Worm (Caenorhabditis elegans) whole organism, L4/young adult: ENCODE results near the gene spl-1.
A peak's percentile ranks its signal among the peaks of the same experiment; 100 is the strongest.

Experiments used
- W03F9.2 ChIP-seq: fragments of 150-350 bp; optimal IDR thresholded peaks from 2 replicates; lab custom pipeline; 2014; ENCODE audit warnings: missing biosample characterization, missing genetic modification characterization
- dao-5 ChIP-seq: sonication (generic microtip); optimal IDR thresholded peaks from 2 replicates; lab custom pipeline; 2016; ENCODE audit warnings: missing genotype, missing genetic modification characterization, moderate library complexity, missing compliant biosample characterization
- him-1 ChIP-seq: sonication (generic microtip); optimal IDR thresholded peaks from 2 replicates; lab custom pipeline; 2016; ENCODE audit warnings: missing genotype, missing genetic modification reagents, missing genetic modification characterization, missing compliant biosample characterization

The spl-1 gene

DNA sequence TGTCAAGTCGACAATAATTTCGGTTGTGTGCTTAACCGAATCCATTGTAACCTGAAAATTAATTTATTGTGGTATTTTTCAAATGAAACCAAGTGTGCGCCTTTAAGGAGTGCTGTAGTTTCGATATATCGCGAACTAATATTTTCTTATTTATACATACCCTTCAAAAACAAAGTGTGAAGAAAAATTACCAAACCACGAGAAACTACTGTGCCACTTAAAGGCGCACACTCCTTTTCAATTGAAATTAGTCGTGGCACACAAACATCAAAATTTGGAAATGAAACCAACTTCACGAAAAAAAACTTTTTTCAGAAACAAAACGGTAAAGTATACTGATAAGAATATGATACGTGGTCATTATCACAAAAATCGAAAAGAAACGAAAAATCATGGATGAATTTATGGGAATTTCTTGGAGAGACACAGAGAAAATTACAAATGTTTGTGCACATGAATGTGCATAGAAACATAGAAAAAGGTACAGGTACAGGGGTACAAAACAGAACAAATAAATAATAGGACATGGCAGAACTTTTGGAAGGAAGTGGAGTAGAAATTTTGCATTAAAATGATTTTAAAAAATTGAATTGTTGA is at the start of gene spl-1:
Gene spl-1, minus strand, starts transcription at position 51 of the 597 bp plus-strand sequence.
- TF ChIP-seq him-1 (no peak), W03F9.2 (tag; lab: Kevin White, UChicago) (no peak), dao-5 (tag; lab: Kevin White, UChicago) (no peak)

DNA sequence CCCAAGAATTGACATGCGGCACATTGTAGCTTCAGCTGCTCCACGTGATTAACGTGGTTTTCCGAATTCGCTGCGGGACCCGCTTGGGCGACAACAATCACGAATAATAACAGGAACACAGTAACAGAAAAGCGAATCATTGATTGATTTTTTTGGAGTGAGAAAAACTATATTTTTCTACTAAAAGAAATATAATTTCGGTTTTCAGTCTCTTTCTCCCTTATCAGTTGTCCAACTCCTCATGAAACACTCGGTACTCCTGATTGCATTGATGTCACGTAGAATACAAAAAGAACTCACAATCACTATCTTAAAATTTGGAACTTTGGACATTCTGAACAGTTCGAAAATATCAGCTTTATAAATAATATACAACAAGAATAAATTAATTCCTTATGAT is 45.9 kb upstream of the spl-1 start, which contains the start of gene Y66H1A.5:
Gene Y66H1A.5, minus strand, starts transcription at position 265 of the 400 bp plus-strand sequence.
- TF ChIP-seq dao-5 (tag; lab: Kevin White, UChicago) (no peak), him-1 (no peak), W03F9.2 (tag; lab: Kevin White, UChicago) (no peak)

DNA sequence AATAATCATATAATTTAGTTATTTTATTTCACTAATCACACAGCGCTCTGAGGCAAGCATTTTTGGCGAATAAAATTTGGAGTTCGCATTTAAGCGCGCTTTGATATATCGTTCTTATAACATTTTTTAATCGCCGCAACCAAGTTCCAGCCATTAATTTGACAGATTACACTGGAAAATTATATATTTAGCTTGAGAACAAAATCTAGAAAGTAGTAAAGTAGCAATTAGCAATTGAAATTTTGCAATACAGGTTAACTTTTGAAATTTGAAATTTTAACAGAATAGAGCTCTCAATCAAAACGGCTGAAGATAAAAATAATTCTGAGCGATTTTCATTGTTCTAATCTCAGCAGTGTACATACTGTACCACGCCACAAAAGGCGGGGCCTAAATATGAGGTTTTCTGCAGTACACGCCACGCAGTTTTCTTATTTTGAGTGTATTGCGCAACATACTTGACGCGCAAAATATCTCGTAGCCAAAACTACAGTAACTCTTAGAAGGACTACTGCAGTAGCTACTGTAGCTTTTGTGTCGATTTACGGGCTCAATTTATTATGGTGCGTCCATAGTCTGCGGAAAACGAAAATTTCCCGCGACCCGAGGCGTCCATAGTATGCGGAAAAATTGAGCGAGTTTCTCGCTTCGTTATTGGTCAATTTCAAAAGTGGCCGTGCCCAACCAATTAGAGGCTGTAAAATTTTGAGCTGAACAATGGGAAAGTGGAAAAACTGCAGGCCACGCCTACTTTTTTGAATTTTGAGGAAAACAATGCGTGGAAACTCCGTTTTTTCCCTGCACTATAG is 44.3 kb upstream of the spl-1 start:
- TF ChIP-seq dao-5 (tag; lab: Kevin White, UChicago) (no peak), him-1 (no peak), W03F9.2 (tag; lab: Kevin White, UChicago) (no peak)

- TF ChIP-seq him-1 (no peak), dao-5 (tag; lab: Kevin White, UChicago) (no peak), W03F9.2 (tag; lab: Kevin White, UChicago) (no peak)
These were observed 43.6 kb upstream of the spl-1 start for ce11 chrIV:426597-426996.

DNA sequence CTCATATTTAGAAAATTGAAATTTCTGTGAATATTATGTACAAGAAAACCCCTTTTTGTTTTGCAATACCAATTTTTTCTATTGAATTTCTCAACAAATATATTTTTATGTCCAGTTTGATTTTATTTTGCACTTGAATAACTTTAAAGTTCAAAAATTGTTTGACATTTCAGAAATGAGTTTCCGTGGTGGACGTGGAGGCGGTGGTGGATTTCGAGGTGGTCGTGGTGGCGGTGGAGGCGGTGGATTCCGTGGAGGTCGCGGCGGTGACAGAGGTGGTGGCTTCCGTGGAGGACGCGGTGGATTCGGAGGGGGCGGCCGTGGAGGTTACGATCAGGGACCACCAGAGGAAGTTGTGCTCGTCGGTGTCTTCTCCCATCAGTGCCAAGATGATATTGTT is 43.0 kb upstream of the spl-1 start, which contains the start of gene garr-1:
Gene garr-1, plus strand, starts transcription at position 174 of the 400 bp plus-strand sequence.
- TF ChIP-seq him-1 (no peak), dao-5 (tag; lab: Kevin White, UChicago) (no peak), W03F9.2 (tag; lab: Kevin White, UChicago) (no peak)

DNA sequence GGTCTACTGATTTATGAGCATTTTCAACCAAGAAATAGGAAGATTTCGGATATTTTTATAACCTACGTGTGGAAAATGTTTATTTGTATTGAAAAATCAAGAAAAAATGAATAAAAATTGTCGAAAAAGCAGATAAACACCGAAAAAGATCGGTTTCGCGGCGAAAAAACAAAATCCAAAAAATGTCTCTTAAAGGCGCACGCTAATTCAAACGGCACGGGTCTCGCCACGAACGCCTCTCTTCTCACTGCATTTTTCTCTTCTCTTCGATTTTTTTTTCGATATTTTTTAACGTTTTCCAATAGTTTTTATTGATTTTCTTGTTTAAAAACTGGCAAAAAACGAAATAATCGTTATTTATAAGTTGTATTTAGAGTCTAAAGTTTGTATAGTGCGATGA is 42.6 kb upstream of the spl-1 start:
- TF ChIP-seq him-1 (no peak), W03F9.2 (tag; lab: Kevin White, UChicago) (peak; percentile 67), dao-5 (tag; lab: Kevin White, UChicago) (no peak)

ce11 chrIV:425052-425451 is 42.1 kb upstream of the spl-1 start, which contains the start of gene daf-18:
daf-18 (minus strand) TSS chrIV:425177.
- TF ChIP-seq him-1: no peak
- TF ChIP-seq W03F9.2 (tag; lab: Kevin White, UChicago): no peak
- no peak for TF ChIP-seq dao-5 (tag; lab: Kevin White, UChicago)

DNA sequence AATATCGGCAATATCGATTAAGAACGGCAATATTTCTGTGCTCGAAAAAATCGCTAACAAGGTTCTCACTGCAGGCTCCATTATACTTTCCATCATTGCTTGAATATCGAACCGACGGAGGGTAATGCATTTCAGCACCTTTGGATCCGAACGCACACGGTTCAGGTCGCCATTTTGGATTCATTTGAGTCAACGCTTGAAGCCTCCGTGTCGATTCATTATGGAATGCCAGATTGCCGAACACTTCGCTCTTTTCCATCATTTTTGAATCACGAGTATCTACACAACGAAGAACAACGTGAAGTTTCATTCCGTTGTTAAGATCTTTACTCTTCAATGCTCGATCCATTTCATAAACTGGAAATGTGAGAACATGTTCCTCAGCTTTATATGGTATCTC is 39.1 kb upstream of the spl-1 start:
- no peak for TF ChIP-seq dao-5 (tag; lab: Kevin White, UChicago)
- no peak for TF ChIP-seq him-1
- no peak for TF ChIP-seq W03F9.2 (tag; lab: Kevin White, UChicago)

- TF ChIP-seq him-1 (no peak), W03F9.2 (tag; lab: Kevin White, UChicago) (no peak), dao-5 (tag; lab: Kevin White, UChicago) (no peak)
These were observed 37.7 kb upstream of the spl-1 start for ce11 chrIV:420686-421085.

ce11 chrIV:419674-420073 is 36.7 kb upstream of the spl-1 start, which contains the start of gene eri-1:
eri-1 (minus strand) TSS chrIV:419958.
- TF ChIP-seq W03F9.2 (tag; lab: Kevin White, UChicago): no peak
- no peak for TF ChIP-seq him-1
- no peak for TF ChIP-seq dao-5 (tag; lab: Kevin White, UChicago)

DNA sequence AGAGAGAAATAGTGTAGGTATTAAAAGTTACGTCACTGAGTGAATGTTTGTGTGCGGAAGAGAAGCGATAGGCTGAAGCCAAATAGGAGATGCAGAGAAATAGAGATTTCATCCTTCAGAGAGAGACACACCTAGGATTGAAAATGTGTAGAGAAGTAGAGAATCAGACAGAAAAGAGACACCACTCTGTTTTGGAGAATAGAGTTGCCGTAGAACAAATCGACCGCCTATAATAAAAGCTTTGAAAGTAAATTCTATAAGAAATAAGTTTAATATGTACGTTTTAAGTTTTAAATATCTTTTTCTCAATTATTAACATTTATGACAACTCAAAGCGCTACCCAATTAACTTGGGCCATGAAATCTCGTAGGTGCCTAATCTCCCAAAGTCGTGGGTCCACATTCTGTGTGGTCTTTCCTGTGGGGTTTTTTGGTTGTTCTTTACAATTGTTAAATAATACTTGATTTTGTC is 27.5 kb upstream of the spl-1 start, which contains the start of gene T07A9.12:
Gene T07A9.12, plus strand, starts transcription at position 448 of the 472 bp plus-strand sequence.
- TF ChIP-seq him-1 (no peak), W03F9.2 (tag; lab: Kevin White, UChicago) (peak; percentile 45), dao-5 (tag; lab: Kevin White, UChicago) (no peak)

ce11 chrIV:409935-410334 is 26.9 kb upstream of the spl-1 start, which contains the start of gene kgb-1:
kgb-1 (minus strand) TSS chrIV:410035.
- TF ChIP-seq him-1 (no peak), W03F9.2 (tag; lab: Kevin White, UChicago) (no peak), dao-5 (tag; lab: Kevin White, UChicago) (no peak)

DNA sequence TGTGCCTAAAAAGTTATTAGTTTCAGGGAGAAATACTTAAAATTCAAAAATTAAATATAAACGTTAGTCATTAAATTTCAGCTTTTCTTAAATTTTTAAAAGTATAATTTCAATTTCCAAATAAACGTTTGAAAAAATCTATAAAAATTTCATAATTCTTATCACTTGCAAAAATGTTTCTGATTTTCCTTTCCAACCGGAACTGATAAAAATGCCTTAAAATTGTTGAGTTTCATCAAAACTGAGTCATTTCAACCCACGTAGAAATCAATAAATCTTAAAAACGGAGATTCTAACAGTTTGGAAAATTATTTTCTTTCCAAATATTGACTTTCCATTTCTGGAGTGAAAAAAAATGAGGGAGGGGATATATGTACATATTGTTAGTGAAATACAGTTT is 25.9 kb upstream of the spl-1 start:
- TF ChIP-seq W03F9.2 (tag; lab: Kevin White, UChicago) (no peak), dao-5 (tag; lab: Kevin White, UChicago) (no peak), him-1 (no peak)

- no peak for TF ChIP-seq him-1
- TF ChIP-seq W03F9.2 (tag; lab: Kevin White, UChicago): no peak
- no peak for TF ChIP-seq dao-5 (tag; lab: Kevin White, UChicago)
These were observed 18.4 kb upstream of the spl-1 start, which contains the start of gene gpa-4 for ce11 chrIV:401395-401794. gpa-4 (plus strand) TSS chrIV:401695.
